Worm (Caenorhabditis elegans): Measurements from ENCODE around the gene T08A9.13.

DNA sequence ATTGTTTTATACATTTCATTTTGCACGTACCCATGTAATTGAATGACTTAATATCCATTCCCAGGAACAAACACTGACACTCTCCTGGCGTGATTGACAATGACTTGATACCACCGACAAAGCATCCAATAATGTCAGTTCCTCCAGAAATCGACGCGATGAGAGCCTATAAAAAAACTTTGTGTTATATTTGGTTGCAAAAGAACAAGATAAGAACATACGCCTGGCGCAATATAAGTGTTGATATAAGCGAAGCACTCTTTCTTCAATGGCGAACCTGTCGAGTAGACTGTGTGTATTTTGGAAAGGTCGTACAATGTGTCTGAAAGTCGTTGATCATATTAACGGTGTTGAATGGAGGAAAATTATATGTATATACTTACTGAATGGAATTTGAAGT, 19.1 kb downstream of the T08A9.13 start:
- no peak for TF ChIP-seq hlh-1 (tag; optimal IDR thresholded peaks at IDR 0.05)
- TF ChIP-seq blmp-1 (tag; optimal IDR thresholded peaks at IDR 0.05), result no peak
- no peak for TF ChIP-seq bed-3 (GFP tag; optimal IDR thresholded peaks at IDR 0.05)
- no peak for TF ChIP-seq nhr-28 (tag; optimal IDR thresholded peaks at IDR 0.05)
- no peak for TF ChIP-seq lsy-2 (tag; optimal IDR thresholded peaks at IDR 0.05)
